Worm (Caenorhabditis elegans): ENCODE data around the gene F26G1.5.

Gene F26G1.5

ce11 chrII:4741527-4742187, 29.5 kb downstream of the F26G1.5 start, which contains the start of gene acs-11:
Gene acs-11 (plus strand): TSS chrII:4742137.
- TF ChIP-seq T22C8.4 (GFP tag; IDR thresholded peaks at IDR 0.05) (no peak), klf-2 (GFP tag; conservative IDR thresholded peaks at IDR 0.05) (no peak), med-1 (GFP tag; optimal IDR thresholded peaks at IDR 0.05; ENCODE audit: insufficient read depth) (no peak), ztf-29 (GFP tag; IDR thresholded peaks at IDR 0.05) (no peak)

ce11 chrII:4739984-4740462, 31.2 kb downstream of the F26G1.5 start, which contains the start of gene eas-1:
Gene eas-1 (plus strand): TSS chrII:4740412.
- TF ChIP-seq T22C8.4 (GFP tag; IDR thresholded peaks at IDR 0.05) (no peak), klf-2 (GFP tag; conservative IDR thresholded peaks at IDR 0.05) (peak; percentile 62; the same call in 1 of the 2 replicates), flt-1 (GFP tag; IDR thresholded peaks at IDR 0.05) (peak; percentile 68), tab-1 (GFP tag; IDR thresholded peaks at IDR 0.05) (peak; percentile 21; the same call in 1 of the 2 replicates), ref-1 (GFP tag; conservative IDR thresholded peaks at IDR 0.05) (no peak), ztf-23 (GFP tag; IDR thresholded peaks at IDR 0.05) (no peak), med-1 (GFP tag; optimal IDR thresholded peaks at IDR 0.05; ENCODE audit: insufficient read depth) (no peak), cog-1 (tag; optimal IDR thresholded peaks at IDR 0.05) (no peak), ztf-29 (GFP tag; IDR thresholded peaks at IDR 0.05) (no peak)

ce11 chrII:4737348-4737747, 33.8 kb downstream of the F26G1.5 start, which contains the start of gene ctsa-1.1:
Gene ctsa-1.1 (plus strand): TSS chrII:4737648.
- TF ChIP-seq ref-1 (GFP tag; conservative IDR thresholded peaks at IDR 0.05) (no peak), ztf-23 (GFP tag; IDR thresholded peaks at IDR 0.05) (no peak)

- TF ChIP-seq ztf-23 (GFP tag; IDR thresholded peaks at IDR 0.05): no peak
- TF ChIP-seq flt-1 (GFP tag; IDR thresholded peaks at IDR 0.05): no peak
- TF ChIP-seq cog-1 (tag; optimal IDR thresholded peaks at IDR 0.05): no peak
Measured at ce11 chrII:4736585-4736984, 34.6 kb downstream of the F26G1.5 start.

ce11 chrII:4734477-4734876, 36.7 kb downstream of the F26G1.5 start:
- no peak for TF ChIP-seq klf-2 (GFP tag; conservative IDR thresholded peaks at IDR 0.05)
- no peak for TF ChIP-seq cog-1 (tag; optimal IDR thresholded peaks at IDR 0.05)
- no peak for TF ChIP-seq flt-1 (GFP tag; IDR thresholded peaks at IDR 0.05)
- TF ChIP-seq med-1 (GFP tag; optimal IDR thresholded peaks at IDR 0.05; ENCODE audit: insufficient read depth): no peak
- no peak for TF ChIP-seq ztf-29 (GFP tag; IDR thresholded peaks at IDR 0.05)
- TF ChIP-seq T22C8.4 (GFP tag; IDR thresholded peaks at IDR 0.05): no peak
- TF ChIP-seq ref-1 (GFP tag; conservative IDR thresholded peaks at IDR 0.05): no peak

ce11 chrII:4733848-4734247, 37.3 kb downstream of the F26G1.5 start, which contains the start of gene F41C3.11:
Gene F41C3.11 (minus strand): TSS chrII:4733948.
- TF ChIP-seq ztf-23 (GFP tag; IDR thresholded peaks at IDR 0.05): no peak
- TF ChIP-seq flt-1 (GFP tag; IDR thresholded peaks at IDR 0.05): no peak

- no peak for TF ChIP-seq T22C8.4 (GFP tag; IDR thresholded peaks at IDR 0.05)
Measured at ce11 chrII:4729733-4730132, 41.4 kb downstream of the F26G1.5 start, which contains the start of gene F41C3.7. Gene F41C3.7 (plus strand): TSS chrII:4730033.

- TF ChIP-seq klf-2 (GFP tag; conservative IDR thresholded peaks at IDR 0.05) (no peak), cog-1 (tag; optimal IDR thresholded peaks at IDR 0.05) (no peak), tab-1 (GFP tag; IDR thresholded peaks at IDR 0.05) (no peak), ztf-29 (GFP tag; IDR thresholded peaks at IDR 0.05) (no peak)
Measured at ce11 chrII:4728687-4729086, 42.5 kb downstream of the F26G1.5 start.

ce11 chrII:4727769-4728168, 43.4 kb downstream of the F26G1.5 start, which contains the start of gene ttr-41:
Gene ttr-41 (minus strand): TSS chrII:4727869.
- TF ChIP-seq cog-1 (tag; optimal IDR thresholded peaks at IDR 0.05) (no peak), T22C8.4 (GFP tag; IDR thresholded peaks at IDR 0.05) (no peak), ztf-23 (GFP tag; IDR thresholded peaks at IDR 0.05) (no peak), tab-1 (GFP tag; IDR thresholded peaks at IDR 0.05) (no peak), ztf-29 (GFP tag; IDR thresholded peaks at IDR 0.05) (no peak), ref-1 (GFP tag; conservative IDR thresholded peaks at IDR 0.05) (no peak), flt-1 (GFP tag; IDR thresholded peaks at IDR 0.05) (no peak), med-1 (GFP tag; optimal IDR thresholded peaks at IDR 0.05; ENCODE audit: insufficient read depth) (no peak), klf-2 (GFP tag; conservative IDR thresholded peaks at IDR 0.05) (no peak)

ce11 chrII:4726750-4727384, 44.3 kb downstream of the F26G1.5 start:
- TF ChIP-seq flt-1 (GFP tag; IDR thresholded peaks at IDR 0.05) (no peak), ref-1 (GFP tag; conservative IDR thresholded peaks at IDR 0.05) (no peak), med-1 (GFP tag; optimal IDR thresholded peaks at IDR 0.05; ENCODE audit: insufficient read depth) (no peak), tab-1 (GFP tag; IDR thresholded peaks at IDR 0.05) (no peak), cog-1 (tag; optimal IDR thresholded peaks at IDR 0.05) (no peak), klf-2 (GFP tag; conservative IDR thresholded peaks at IDR 0.05) (no peak), ztf-23 (GFP tag; IDR thresholded peaks at IDR 0.05) (no peak), T22C8.4 (GFP tag; IDR thresholded peaks at IDR 0.05) (no peak), ztf-29 (GFP tag; IDR thresholded peaks at IDR 0.05) (no peak)

- TF ChIP-seq flt-1 (GFP tag; IDR thresholded peaks at IDR 0.05) (no peak), T22C8.4 (GFP tag; IDR thresholded peaks at IDR 0.05) (no peak), tab-1 (GFP tag; IDR thresholded peaks at IDR 0.05) (no peak), cog-1 (tag; optimal IDR thresholded peaks at IDR 0.05) (no peak)
Measured at ce11 chrII:4726120-4726519, 45.1 kb downstream of the F26G1.5 start, which contains the start of gene F10G7.10. Gene F10G7.10 (minus strand): TSS chrII:4726264.
